Fruit fly (Drosophila melanogaster) whole organism, embryonic: ENCODE measurements around the gene Obp99b.

Source experiments
- Asciz ChIP-seq: fragments of 200-800 bp; sonication (Bioruptor generic); optimal IDR thresholded peaks from 2 replicates; lab custom pipeline; 2017; ENCODE audit warnings: missing biosample characterization, mild to moderate bottlenecking, missing genetic modification characterization, missing genetic modification reagents
- Awh ChIP-seq: fragments of 200-800 bp; sonication (Bioruptor generic); IDR thresholded peaks from 2 replicates; pipeline ENCODE4, ENCODE4 v1.3.6; 2022; ENCODE audit warnings: missing biosample characterization, missing genetic modification characterization
- CG10979 ChIP-seq: fragments of 200-800 bp; sonication (Bioruptor generic); optimal IDR thresholded peaks from 2 replicates; lab custom pipeline; 2018; ENCODE audit warnings: missing biosample characterization, mild to moderate bottlenecking, missing genetic modification characterization, moderate library complexity
- CG11696 ChIP-seq: fragments of 200-800 bp; sonication (Bioruptor generic); IDR thresholded peaks from 2 replicates; pipeline ENCODE4 v1.3.6; 2022; ENCODE audit warnings: missing biosample characterization, missing genetic modification characterization
- CG12155 ChIP-seq: fragments of 200-800 bp; sonication (Bioruptor generic); optimal IDR thresholded peaks from 3 replicates; lab custom pipeline; 2016; ENCODE audit warnings: missing biosample characterization, missing genetic modification characterization
- CG15269 ChIP-seq: fragments of 200-800 bp; sonication (Bioruptor generic); optimal IDR thresholded peaks from 2 replicates; lab custom pipeline; 2018; ENCODE audit warnings: missing biosample characterization, mild to moderate bottlenecking, missing genetic modification characterization, moderate library complexity
- CG1529 ChIP-seq: fragments of 200-800 bp; sonication (Bioruptor generic); optimal IDR thresholded peaks from 3 replicates; lab custom pipeline; 2018; ENCODE audit warnings: missing biosample characterization, missing genetic modification characterization
- CG15601 ChIP-seq: fragments of 200-800 bp; sonication (Bioruptor generic); optimal IDR thresholded peaks from 3 replicates; lab custom pipeline; 2019; ENCODE audit warnings: missing biosample characterization, mild to moderate bottlenecking, missing genetic modification characterization, moderate library complexity
- CG2120 ChIP-seq: fragments of 200-800 bp; sonication (Bioruptor generic); optimal IDR thresholded peaks from 3 replicates; lab custom pipeline; 2016; ENCODE audit warnings: missing biosample characterization, missing genetic modification characterization
- CG31388 ChIP-seq: fragments of 200-800 bp; sonication (Bioruptor generic); optimal IDR thresholded peaks from 2 replicates; lab custom pipeline; 2016; ENCODE audit warnings: missing biosample characterization, missing genetic modification characterization
- CG34376 ChIP-seq: fragments of 200-800 bp; sonication (Bioruptor generic); optimal IDR thresholded peaks from 2 replicates; lab custom pipeline; 2018; ENCODE audit warnings: missing biosample characterization, mild to moderate bottlenecking, missing genetic modification characterization
- CG4820 ChIP-seq: fragments of 200-800 bp; sonication (Bioruptor generic); optimal IDR thresholded peaks from 3 replicates; lab custom pipeline; 2016; ENCODE audit warnings: missing biosample characterization, missing genetic modification characterization
- CG6791 ChIP-seq: fragments of 200-800 bp; sonication (Bioruptor generic); IDR thresholded peaks from 3 replicates; pipeline ENCODE4 v1.3.6; 2022; ENCODE audit warnings: missing biosample characterization, missing genetic modification characterization; ENCODE audit not compliant: partially characterized antibody
- CG7963 ChIP-seq: fragments of 200-800 bp; sonication (Bioruptor generic); IDR thresholded peaks from 3 replicates; pipeline ENCODE4 v1.3.6; 2022; ENCODE audit warnings: missing biosample characterization, missing genetic modification characterization; ENCODE audit not compliant: partially characterized antibody
- CG8359 ChIP-seq: fragments of 200-800 bp; sonication (Bioruptor generic); optimal IDR thresholded peaks from 2 replicates; lab custom pipeline; 2017; ENCODE audit warnings: missing biosample characterization, mild to moderate bottlenecking, missing genetic modification characterization, borderline replicate concordance
- Dek ChIP-seq: fragments of 200-800 bp; sonication (Bioruptor generic); optimal IDR thresholded peaks from 3 replicates; lab custom pipeline; 2019; ENCODE audit warnings: missing biosample characterization, mild to moderate bottlenecking, missing genetic modification characterization, moderate library complexity
- Drgx ChIP-seq: fragments of 200-800 bp; sonication (Bioruptor generic); IDR thresholded peaks from 2 replicates; pipeline ENCODE4 v1.3.6; 2022; ENCODE audit warnings: missing biosample characterization, missing genetic modification characterization
- ERR ChIP-seq: fragments of 200-800 bp; sonication (Bioruptor generic); optimal IDR thresholded peaks from 2 replicates; lab custom pipeline; 2016; ENCODE audit warnings: missing biosample characterization, missing genetic modification characterization
- GATAe ChIP-seq: fragments of 200-800 bp; sonication (Bioruptor generic); conservative IDR thresholded peaks from 2 replicates; pipeline ENCODE4 v1.3.6; 2022; ENCODE audit warnings: missing biosample characterization, missing genetic modification characterization
- H15 ChIP-seq: fragments of 200-800 bp; sonication (Bioruptor generic); IDR thresholded peaks from 3 replicates; pipeline ENCODE4 v1.3.6; 2022; ENCODE audit warnings: missing biosample characterization, missing genetic modification characterization
- Hey ChIP-seq: fragments of 200-800 bp; sonication (Bioruptor generic); optimal IDR thresholded peaks from 3 replicates; lab custom pipeline; 2018; ENCODE audit warnings: missing biosample characterization, mild to moderate bottlenecking, missing genetic modification characterization
- Hr3 ChIP-seq: fragments of 200-800 bp; sonication (Bioruptor generic); optimal IDR thresholded peaks from 3 replicates; lab custom pipeline; 2016; ENCODE audit warnings: missing biosample characterization, missing genetic modification characterization
- Kr ChIP-seq: fragments of 200-800 bp; sonication (Bioruptor generic); optimal IDR thresholded peaks from 2 replicates; lab custom pipeline; 2017; ENCODE audit warnings: missing biosample characterization, mild to moderate bottlenecking, missing genetic modification characterization
- NC2α ChIP-seq: fragments of 200-800 bp; sonication (Bioruptor generic); optimal IDR thresholded peaks from 2 replicates; lab custom pipeline; 2016; ENCODE audit warnings: missing biosample characterization, missing genetic modification characterization
- NC2β ChIP-seq: fragments of 200-800 bp; sonication (Bioruptor generic); optimal IDR thresholded peaks from 2 replicates; lab custom pipeline; 2016; ENCODE audit warnings: missing biosample characterization, missing genetic modification characterization
- Oli ChIP-seq: fragments of 200-800 bp; sonication (Bioruptor generic); optimal IDR thresholded peaks from 2 replicates; lab custom pipeline; 2018; ENCODE audit warnings: missing biosample characterization, mild to moderate bottlenecking, missing genetic modification characterization, moderate library complexity
- Rx ChIP-seq: fragments of 200-800 bp; sonication (Bioruptor generic); IDR thresholded peaks from 2 replicates; pipeline ENCODE4 v1.3.6; 2022; ENCODE audit warnings: missing biosample characterization, missing genetic modification characterization
- Tbp ChIP-seq: fragments of >200 bp; optimal IDR thresholded peaks from 2 replicates; lab custom pipeline; 2018; ENCODE audit warnings: missing biosample characterization, missing genetic modification characterization
- Trl ChIP-seq, 3 experiments: fragments of >200 bp in 2 of 3; fragments of 200-800 bp in 1 of 3; sonication (Bioruptor generic) in 1 of 3; optimal IDR thresholded peaks; 2 replicates in 1 of 3; 3 replicates in 2 of 3; lab custom pipeline; 2016 to 2017; ENCODE audit warnings: missing biosample characterization in 1 of 3, missing genetic modification characterization in 1 of 3
- ab ChIP-seq: fragments of 200-800 bp; sonication (Bioruptor generic); optimal IDR thresholded peaks from 2 replicates; lab custom pipeline; 2016; ENCODE audit warnings: missing biosample characterization, missing genetic modification characterization
- ato ChIP-seq: fragments of 200-800 bp; sonication (Bioruptor generic); IDR thresholded peaks from 2 replicates; pipeline ENCODE4 v1.3.6; 2022; ENCODE audit warnings: missing biosample characterization, missing genetic modification characterization; ENCODE audit not compliant: partially characterized antibody
- br ChIP-seq: fragments of >200 bp; optimal IDR thresholded peaks from 2 replicates; lab custom pipeline; 2017
- cg ChIP-seq: fragments of 200-800 bp; sonication (Bioruptor generic); optimal IDR thresholded peaks from 3 replicates; lab custom pipeline; 2019; ENCODE audit warnings: missing biosample characterization, mild to moderate bottlenecking, missing genetic modification characterization, moderate library complexity
- chinmo ChIP-seq: fragments of 200-800 bp; sonication (Bioruptor generic); IDR thresholded peaks from 4 replicates; pipeline ENCODE4 v1.3.6; 2022; ENCODE audit warnings: missing biosample characterization, missing genetic modification characterization; ENCODE audit not compliant: partially characterized antibody
- ci ChIP-seq: fragments of 200-800 bp; sonication (Bioruptor generic); IDR thresholded peaks from 3 replicates; pipeline ENCODE4 v1.3.6; 2022; ENCODE audit warnings: missing biosample characterization, missing genetic modification characterization
- corto ChIP-seq: fragments of 200-800 bp; sonication (Bioruptor generic); optimal IDR thresholded peaks from 2 replicates; lab custom pipeline; 2016; ENCODE audit warnings: missing biosample characterization, mild to moderate bottlenecking, missing genetic modification characterization, moderate library complexity
- disco-r ChIP-seq: fragments of 200-800 bp; sonication (Bioruptor generic); optimal IDR thresholded peaks from 2 replicates; lab custom pipeline; 2016; ENCODE audit warnings: missing biosample characterization, missing genetic modification characterization
- ems ChIP-seq: fragments of 200-800 bp; sonication (Bioruptor generic); optimal IDR thresholded peaks from 3 replicates; lab custom pipeline; 2016; ENCODE audit warnings: missing biosample characterization, missing genetic modification characterization
- eve ChIP-seq, 2 experiments: fragments of >200 bp; optimal IDR thresholded peaks; 2 replicates each; lab custom pipeline; 2017; ENCODE audit warnings: missing biosample characterization in 2 of 2, missing genetic modification characterization in 2 of 2
- inv ChIP-seq: fragments of 200-800 bp; sonication (Bioruptor generic); IDR thresholded peaks from 2 replicates; pipeline ENCODE4 v1.3.6; 2022; ENCODE audit warnings: missing biosample characterization, missing genetic modification characterization; ENCODE audit not compliant: partially characterized antibody
- klu ChIP-seq: fragments of 200-800 bp; sonication (Bioruptor generic); IDR thresholded peaks from 2 replicates; pipeline ENCODE4 v1.3.6; 2022; ENCODE audit warnings: missing biosample characterization, missing genetic modification characterization
- knrl ChIP-seq: fragments of 200-800 bp; sonication (Bioruptor generic); IDR thresholded peaks from 3 replicates; pipeline ENCODE4 v1.3.6; 2022; ENCODE audit warnings: missing biosample characterization, missing genetic modification characterization; ENCODE audit not compliant: partially characterized antibody
- luna ChIP-seq: fragments of 200-800 bp; sonication (Bioruptor generic); optimal IDR thresholded peaks from 2 replicates; lab custom pipeline; 2016; ENCODE audit warnings: missing biosample characterization, missing genetic modification characterization
- otp ChIP-seq: fragments of 200-800 bp; sonication (Bioruptor generic); IDR thresholded peaks from 3 replicates; pipeline ENCODE4, ENCODE4 v1.3.6; 2022; ENCODE audit warnings: missing biosample characterization, missing genetic modification characterization
- peb ChIP-seq: fragments of 200-800 bp; sonication (Bioruptor generic); IDR thresholded peaks from 2 replicates; pipeline ENCODE4 v1.3.6; 2022; ENCODE audit warnings: missing biosample characterization, missing genetic modification characterization
- sob ChIP-seq: fragments of 200-800 bp; sonication (Bioruptor generic); IDR thresholded peaks from 2 replicates; pipeline ENCODE4 v1.3.6; 2022; ENCODE audit warnings: missing biosample characterization, missing genetic modification characterization
- sug ChIP-seq: fragments of 200-800 bp; optimal IDR thresholded peaks from 2 replicates; lab custom pipeline; 2019; ENCODE audit warnings: missing biosample characterization, mild to moderate bottlenecking, missing genetic modification characterization, moderate library complexity
- toy ChIP-seq: fragments of 200-800 bp; sonication (Bioruptor generic); IDR thresholded peaks from 2 replicates; pipeline ENCODE4 v1.3.6; 2022; ENCODE audit warnings: missing biosample characterization, missing genetic modification characterization
- trem ChIP-seq: fragments of 200-800 bp; optimal IDR thresholded peaks from 3 replicates; lab custom pipeline; 2019; ENCODE audit warnings: missing biosample characterization, mild to moderate bottlenecking, missing genetic modification characterization, moderate library complexity
- zfh2 ChIP-seq: fragments of 200-800 bp; sonication (Bioruptor generic); optimal IDR thresholded peaks from 2 replicates; lab custom pipeline; 2016; ENCODE audit warnings: missing biosample characterization, missing genetic modification characterization

The Obp99b gene

DNA sequence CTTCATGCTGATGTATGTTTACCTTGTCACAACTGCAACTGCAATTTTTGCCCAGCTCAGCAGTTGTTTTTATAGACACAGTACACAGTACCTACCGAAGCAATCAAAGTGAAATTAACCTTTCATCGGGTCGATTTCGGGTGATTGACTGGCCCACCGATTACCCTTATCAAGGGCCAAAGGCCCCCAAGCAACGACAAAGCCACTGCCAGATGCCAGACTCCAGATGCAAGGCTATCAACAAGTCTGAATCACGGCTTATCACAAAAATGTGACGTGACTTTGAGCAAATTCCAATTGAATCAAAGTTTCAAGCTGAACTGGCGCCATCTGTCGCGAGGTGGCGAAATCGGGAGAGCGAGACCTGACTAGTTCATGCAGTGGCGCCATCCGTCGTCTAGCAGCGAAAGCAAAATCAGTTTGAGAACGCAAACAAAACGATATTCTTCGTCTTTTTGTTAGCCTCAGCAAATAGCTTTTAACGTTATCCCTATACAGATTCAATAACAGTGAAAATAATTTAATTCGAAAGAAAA is at the start of gene Obp99b (continued):
- peak; percentile 30; the same call in 1 of the 2 replicates for TF ChIP-seq peb (GFP tag; lab: Robert Waterston, UW)
- peak; percentile 84 for TF ChIP-seq Asciz (GFP tag; lab: Kevin White, UChicago)
- peak; percentile 90 for TF ChIP-seq Awh (GFP tag; lab: Robert Waterston, UW)
- peak; percentile 89 for TF ChIP-seq otp (GFP tag; lab: Robert Waterston, UW)
- TF ChIP-seq ems (GFP tag; lab: Kevin White, UChicago) = peak; percentile 64
- no peak for TF ChIP-seq br (lab: Kevin White, UChicago)
- TF ChIP-seq luna = no peak
- no peak for TF ChIP-seq eve (GFP tag; optimal IDR thresholded peaks at IDR 0.05; lab: Kevin White, UChicago)
- TF ChIP-seq CG7963 (GFP tag; lab: Robert Waterston, UW) = no peak
- no peak for TF ChIP-seq toy
- no peak for TF ChIP-seq sug (tag; lab: Kevin White, UChicago)
- TF ChIP-seq Trl (optimal IDR thresholded peaks at IDR 0.05; lab: Kevin White, UChicago) = peak in 1 of 2 experiments; percentile 10
- TF ChIP-seq Trl (GFP tag; optimal IDR thresholded peaks at IDR 0.05; lab: Kevin White, UChicago) = peak; percentile 85
- TF ChIP-seq CG10979 = peak; percentile 85
- no peak for TF ChIP-seq inv (GFP tag; lab: Robert Waterston, UW)
- no peak for TF ChIP-seq corto (GFP tag; lab: Kevin White, UChicago)
- peak; percentile 6 for TF ChIP-seq Dek (tag; lab: Kevin White, UChicago)
- TF ChIP-seq Rx = peak; percentile 69
- peak; percentile 45 for TF ChIP-seq CG12155 (GFP tag; lab: Kevin White, UChicago)
- no peak for TF ChIP-seq zfh2 (GFP tag; lab: Kevin White, UChicago)
- peak; percentile 62 for TF ChIP-seq CG15601 (tag; lab: Kevin White, UChicago)
- TF ChIP-seq NC2β = peak; percentile 82
- TF ChIP-seq chinmo = peak; percentile 61; the same call in 1 of the 4 replicates
- TF ChIP-seq Hr3 = peak; percentile 60
- peak; percentile 63 for TF ChIP-seq GATAe (GFP tag; lab: Robert Waterston, UW)
- no peak for TF ChIP-seq knrl (GFP tag; lab: Robert Waterston, UW)
- peak; percentile 51 for TF ChIP-seq Hey (tag; lab: Kevin White, UChicago)
- no peak for TF ChIP-seq ato (GFP tag; lab: Robert Waterston, UW)
- TF ChIP-seq NC2α = peak; percentile 65
- TF ChIP-seq CG8359 (GFP tag; lab: Kevin White, UChicago) = peak; percentile 83
- peak; percentile 76 for TF ChIP-seq CG4820
- no peak for TF ChIP-seq ab (GFP tag; lab: Kevin White, UChicago)
- no peak for TF ChIP-seq CG2120
- TF ChIP-seq CG34376 (GFP tag; lab: Kevin White, UChicago) = peak; percentile 67
- TF ChIP-seq Oli = peak; percentile 70
- no peak for TF ChIP-seq cg
- TF ChIP-seq sob (GFP tag; lab: Robert Waterston, UW) = peak; percentile 79
- TF ChIP-seq CG15269 (tag; lab: Kevin White, UChicago) = peak; percentile 73
- no peak for TF ChIP-seq Tbp (GFP tag; lab: Kevin White, UChicago)
- TF ChIP-seq CG11696 (GFP tag; lab: Robert Waterston, UW) = peak; percentile 61
- TF ChIP-seq CG6791 = no peak
- peak; percentile 69 for TF ChIP-seq disco-r (GFP tag; lab: Kevin White, UChicago)
- peak; percentile 46 for TF ChIP-seq trem
- TF ChIP-seq CG1529 (GFP tag; lab: Kevin White, UChicago) = peak; percentile 83
- peak; percentile 90 for TF ChIP-seq H15
- peak; percentile 12 for TF ChIP-seq ERR (GFP tag; lab: Kevin White, UChicago)
- TF ChIP-seq Drgx = peak; percentile 76
- TF ChIP-seq klu (GFP tag; lab: Robert Waterston, UW) = no peak
- peak; percentile 14 for TF ChIP-seq CG31388 (GFP tag; lab: Kevin White, UChicago)
- peak; percentile 96 for TF ChIP-seq ci (GFP tag; lab: Robert Waterston, UW)
- peak; percentile 12 for TF ChIP-seq Kr (GFP tag; lab: Kevin White, UChicago)
